Worm (Caenorhabditis elegans): ENCODE results near the gene srt-53.

srt-53 gene

DNA sequence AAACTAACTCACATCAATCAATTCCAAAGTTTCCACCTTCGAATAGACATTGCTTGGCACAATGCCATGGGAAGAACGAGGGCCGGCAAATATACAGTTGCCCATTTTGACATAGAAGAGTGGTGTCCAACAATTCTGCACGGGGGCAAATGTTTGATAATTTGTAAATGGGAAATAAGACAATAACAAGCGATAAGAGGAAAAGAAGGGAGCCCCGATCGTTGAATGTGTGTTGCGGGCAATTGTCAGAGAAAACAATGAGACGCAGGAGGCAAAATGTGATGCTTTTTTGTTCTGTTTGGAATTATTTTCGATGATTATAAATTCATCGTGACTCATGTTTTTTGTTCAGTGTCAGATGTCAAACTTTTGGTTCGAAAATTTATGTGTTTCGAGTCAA, 16.0 kb upstream of the srt-53 start, which contains the start of gene pals-34:
Gene pals-34, minus strand, starts transcription at position 280 of the 400 bp plus-strand sequence.
- no peak for TF ChIP-seq B0336.3 (GFP tag; IDR thresholded peaks at IDR 0.05)
- TF ChIP-seq dpl-1 (GFP tag; optimal IDR thresholded peaks at IDR 0.05), result no peak
- TF ChIP-seq pbrm-1 (GFP tag; IDR thresholded peaks at IDR 0.05), result no peak
- no peak for TF ChIP-seq F10E7.11 (tag; optimal IDR thresholded peaks at IDR 0.05)
- no peak for TF ChIP-seq let-607 (tag; optimal IDR thresholded peaks at IDR 0.05)
- no peak for TF ChIP-seq snpc-1.1 (tag; optimal IDR thresholded peaks at IDR 0.05; ENCODE audit: insufficient read depth)
- no peak for TF ChIP-seq dox-1 (GFP tag; IDR thresholded peaks at IDR 0.05)
- no peak for TF ChIP-seq nhr-90 (tag; optimal IDR thresholded peaks at IDR 0.05)

DNA sequence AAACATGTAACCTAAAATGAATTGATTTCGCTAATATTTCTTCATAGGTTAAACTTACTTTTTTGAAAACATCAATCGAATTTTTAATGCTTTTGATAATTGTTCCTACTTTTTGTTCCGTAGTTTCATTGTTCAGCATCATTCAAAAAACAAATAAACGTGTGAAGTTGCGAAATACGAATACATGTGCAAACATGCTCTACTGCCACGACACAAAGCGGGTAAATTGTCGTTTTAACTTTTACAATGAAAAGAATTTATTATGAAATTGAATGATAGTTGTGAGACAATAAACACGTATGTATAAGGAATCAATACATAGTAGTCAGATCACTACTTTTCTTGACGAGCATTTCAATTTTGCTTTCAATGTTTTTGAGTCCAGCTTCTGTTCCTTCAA, 15.0 kb upstream of the srt-53 start, which contains the start of gene F26D11.12:
Gene F26D11.12, minus strand, starts transcription at position 145 of the 400 bp plus-strand sequence.
- TF ChIP-seq cebp-1 (GFP tag; IDR thresholded peaks at IDR 0.05), result peak; percentile 94
- peak; percentile 98 for TF ChIP-seq cebp-1 (tag; optimal IDR thresholded peaks at IDR 0.05)
- no peak for TF ChIP-seq mxl-1 (tag; optimal IDR thresholded peaks at IDR 0.05)
- TF ChIP-seq nhr-80 (tag; optimal IDR thresholded peaks at IDR 0.05), result peak; percentile 43

DNA sequence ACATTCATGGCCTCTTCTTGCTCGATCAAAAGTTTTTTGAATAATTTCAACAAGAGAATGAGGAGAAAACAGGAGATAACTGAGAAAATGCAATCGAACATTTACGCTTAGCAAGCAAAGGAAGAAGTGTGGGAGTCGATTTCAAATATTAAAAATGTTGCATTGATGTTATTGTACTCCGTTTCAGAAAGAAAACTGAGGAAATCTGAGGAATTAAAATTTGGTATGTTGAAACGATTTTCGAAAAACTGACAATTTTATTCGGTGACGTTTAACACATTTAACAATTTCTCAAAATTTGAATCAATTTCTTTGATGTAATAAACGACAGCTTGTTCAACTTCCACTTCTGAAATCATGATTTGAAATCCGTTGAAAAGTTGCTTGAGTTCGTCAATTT, 14.4 kb upstream of the srt-53 start, which contains the start of gene F26D11.13:
Gene F26D11.13, minus strand, starts transcription at position 101 of the 400 bp plus-strand sequence.
- TF ChIP-seq nfya-2 (GFP tag; IDR thresholded peaks at IDR 0.05), result no peak
- no peak for TF ChIP-seq ets-4 (GFP tag; optimal IDR thresholded peaks at IDR 0.05)
- TF ChIP-seq Y67H2A.10 (GFP tag; conservative IDR thresholded peaks at IDR 0.05), result no peak
- no peak for TF ChIP-seq somi-1 (GFP tag; optimal IDR thresholded peaks at IDR 0.05)
- TF ChIP-seq tlf-1 (GFP tag; optimal IDR thresholded peaks at IDR 0.05), result no peak
- TF ChIP-seq Y79H2A.3 (GFP tag; conservative IDR thresholded peaks at IDR 0.05), result no peak
- TF ChIP-seq sea-2 (GFP tag; IDR thresholded peaks at IDR 0.05), result no peak
- no peak for TF ChIP-seq mes-4 (tag; optimal IDR thresholded peaks at IDR 0.05)
- TF ChIP-seq him-1 (tag; optimal IDR thresholded peaks at IDR 0.05), result no peak
- TF ChIP-seq pbrm-1 (GFP tag; IDR thresholded peaks at IDR 0.05), result no peak
- TF ChIP-seq repo-1 (tag; optimal IDR thresholded peaks at IDR 0.05), result no peak
- no peak for TF ChIP-seq aptf-2 (GFP tag; conservative IDR thresholded peaks at IDR 0.05)
- no peak for TF ChIP-seq nhr-90 (tag; optimal IDR thresholded peaks at IDR 0.05)
- TF ChIP-seq tbx-9 (tag; optimal IDR thresholded peaks at IDR 0.05; ENCODE audit: borderline replicate concordance), result no peak
- no peak for TF ChIP-seq C06A6.2 (GFP tag; conservative IDR thresholded peaks at IDR 0.05)

- no peak for TF ChIP-seq Y79H2A.3 (GFP tag; conservative IDR thresholded peaks at IDR 0.05)
- no peak for TF ChIP-seq ets-4 (GFP tag; optimal IDR thresholded peaks at IDR 0.05)
- TF ChIP-seq aptf-3 (GFP tag; IDR thresholded peaks at IDR 0.05), result no peak
- no peak for TF ChIP-seq cebp-1 (GFP tag; IDR thresholded peaks at IDR 0.05)
- no peak for TF ChIP-seq cebp-1 (tag; optimal IDR thresholded peaks at IDR 0.05)
- no peak for TF ChIP-seq F33H1.4 (GFP tag; IDR thresholded peaks at IDR 0.05)
- TF ChIP-seq hrde-1 (tag; optimal IDR thresholded peaks at IDR 0.05; ENCODE audit: borderline replicate concordance), result no peak
- TF ChIP-seq B0019.2 (GFP tag; conservative IDR thresholded peaks at IDR 0.05), result no peak
- no peak for TF ChIP-seq somi-1 (GFP tag; optimal IDR thresholded peaks at IDR 0.05)
- TF ChIP-seq snpc-1.1 (tag; optimal IDR thresholded peaks at IDR 0.05; ENCODE audit: insufficient read depth), result no peak
- TF ChIP-seq D2030.7 (GFP tag; IDR thresholded peaks at IDR 0.05), result no peak
- no peak for TF ChIP-seq lsy-27 (tag; optimal IDR thresholded peaks at IDR 0.05; ENCODE audit: borderline replicate concordance, insufficient read depth)
- no peak for TF ChIP-seq madf-3 (GFP tag; IDR thresholded peaks at IDR 0.05)
- TF ChIP-seq unc-62 (GFP tag; optimal IDR thresholded peaks at IDR 0.05), result no peak
- no peak for TF ChIP-seq lin-35 (GFP tag; optimal IDR thresholded peaks at IDR 0.05)
- TF ChIP-seq chd-7 (tag; optimal IDR thresholded peaks at IDR 0.05), result no peak
- TF ChIP-seq bed-2 (GFP tag; IDR thresholded peaks at IDR 0.05), result no peak
- TF ChIP-seq athp-1 (tag; optimal IDR thresholded peaks at IDR 0.05), result no peak
- TF ChIP-seq ama-1 (optimal IDR thresholded peaks at IDR 0.05), result no peak
- TF ChIP-seq ama-1 (GFP tag; optimal IDR thresholded peaks at IDR 0.05), result no peak
- TF ChIP-seq hlh-26 (GFP tag; conservative IDR thresholded peaks at IDR 0.05), result no peak
Observed at ce11 chrV:7952855-7953254, 12.7 kb upstream of the srt-53 start, which contains the start of gene clec-216. clec-216 (minus strand) TSS chrV:7952955.
